Worm (Caenorhabditis elegans) whole organism, L4 larva: ENCODE data around the gene F31E8.5.

Source experiments
- T26A8.4 ChIP-seq: fragments of 200-800 bp; sonication (Bioruptor generic); IDR thresholded peaks from 2 replicates; pipeline ENCODE4 v1.3.6; 2022; ENCODE audit warnings: missing genetic modification characterization, missing compliant biosample characterization
- Y105C5A.15 ChIP-seq: fragments of 200-800 bp; sonication (Bioruptor generic); IDR thresholded peaks from 2 replicates; pipeline ENCODE4 v1.3.6; 2022; ENCODE audit warnings: missing genetic modification characterization, missing compliant biosample characterization
- aha-1 ChIP-seq: fragments of 150-350 bp; peaks from one replicate; lab custom pipeline; 2014; ENCODE audit warnings: missing biosample characterization, missing genetic modification characterization
- attf-4 ChIP-seq: sonication (generic microtip); optimal IDR thresholded peaks from 3 replicates; lab custom pipeline; 2017; ENCODE audit warnings: missing biosample characterization, missing genetic modification characterization
- ceh-20 ChIP-seq: fragments of 200-800 bp; sonication (Bioruptor generic); IDR thresholded peaks from 2 replicates; pipeline ENCODE4 v1.3.6; 2022; ENCODE audit warnings: missing genetic modification reagents, missing genetic modification characterization, missing compliant biosample characterization
- ceh-28 ChIP-seq: fragments of 150-350 bp; optimal IDR thresholded peaks from 2 replicates; lab custom pipeline; 2014; ENCODE audit warnings: missing biosample characterization, missing genetic modification reagents, missing genetic modification characterization
- ces-1 ChIP-seq: fragments of 150-350 bp; sonication (generic microtip); optimal IDR thresholded peaks from 4 replicates; lab custom pipeline; 2014; ENCODE audit warnings: missing biosample characterization, missing genetic modification reagents, missing genetic modification characterization
- ctbp-1 ChIP-seq: fragments of 200-800 bp; sonication (Bioruptor generic); IDR thresholded peaks from 2 replicates; pipeline ENCODE4 v1.3.6; 2022; ENCODE audit warnings: missing genetic modification reagents, missing genetic modification characterization, missing compliant biosample characterization
- dmd-6 ChIP-seq: fragments of 200-800 bp; sonication (Bioruptor generic); IDR thresholded peaks from 2 replicates; pipeline ENCODE4 v1.3.6; 2022; ENCODE audit warnings: missing genetic modification reagents, missing genetic modification characterization, missing compliant biosample characterization
- dmd-8 ChIP-seq: fragments of 200-800 bp; sonication (Bioruptor generic); IDR thresholded peaks from 2 replicates; pipeline ENCODE4 v1.3.6; 2022; ENCODE audit warnings: missing genetic modification characterization, missing compliant biosample characterization
- dpl-1 ChIP-seq: fragments of 150-350 bp; optimal IDR thresholded peaks from 2 replicates; lab custom pipeline; 2014; ENCODE audit warnings: missing biosample characterization, missing genetic modification reagents, missing genetic modification characterization
- dve-1 ChIP-seq: sonication (generic microtip); optimal IDR thresholded peaks from 2 replicates; lab custom pipeline; 2017; ENCODE audit warnings: antibody characterized with exemption, mild to moderate bottlenecking, missing genetic modification characterization, missing compliant biosample characterization; ENCODE audit not compliant: insufficient read depth
- egl-27 ChIP-seq: sonication (generic microtip); optimal IDR thresholded peaks from 3 replicates; lab custom pipeline; 2017; ENCODE audit warnings: missing biosample characterization, missing genetic modification reagents, missing genetic modification characterization
- fkh-10 ChIP-seq: fragments of 150-350 bp; optimal IDR thresholded peaks from 2 replicates; lab custom pipeline; 2014; ENCODE audit warnings: missing biosample characterization, missing genetic modification reagents, missing genetic modification characterization
- gei-8 ChIP-seq: fragments of 200-800 bp; sonication (Bioruptor generic); optimal IDR thresholded peaks from 2 replicates; lab custom pipeline; 2018; ENCODE audit warnings: mild to moderate bottlenecking, missing genetic modification characterization, missing compliant biosample characterization
- hif-1 ChIP-seq, 2 experiments: sonication (generic microtip); optimal IDR thresholded peaks; 2 replicates each; lab custom pipeline; 2016 to 2017; ENCODE audit warnings: missing compliant biosample characterization in 2 of 2, missing genetic modification characterization in 2 of 2, missing genetic modification reagents in 2 of 2, missing genotype in 2 of 2, mild to moderate bottlenecking in 1 of 2
- hlh-11 ChIP-seq: fragments of 200-800 bp; sonication (Bioruptor generic); optimal IDR thresholded peaks from 2 replicates; lab custom pipeline; 2018; ENCODE audit warnings: mild to moderate bottlenecking, missing genetic modification characterization, missing compliant biosample characterization
- hlh-30 ChIP-seq: sonication (generic microtip); optimal IDR thresholded peaks from 2 replicates; lab custom pipeline; 2017; ENCODE audit warnings: antibody characterized with exemption, mild to moderate bottlenecking, missing genetic modification characterization, missing compliant biosample characterization; ENCODE audit not compliant: insufficient read depth
- hmg-1.1 ChIP-seq: fragments of 200-800 bp; sonication (Bioruptor generic); IDR thresholded peaks from 2 replicates; pipeline ENCODE4 v1.3.6; 2022; ENCODE audit warnings: missing genetic modification reagents, missing genetic modification characterization, missing compliant biosample characterization
- lin-13 ChIP-seq: fragments of 150-350 bp; optimal IDR thresholded peaks from 2 replicates; lab custom pipeline; 2014; ENCODE audit warnings: missing biosample characterization, missing genetic modification reagents, missing genetic modification characterization
- lsy-2 ChIP-seq, 2 experiments: fragments of 150-350 bp in 1 of 2; sonication (generic microtip) in 1 of 2; optimal IDR thresholded peaks; 2 replicates each; lab custom pipeline; 2014 to 2017; ENCODE audit warnings: missing biosample characterization in 2 of 2, missing genetic modification characterization in 2 of 2
- madf-5 ChIP-seq, 2 experiments: fragments of 200-800 bp; sonication (Bioruptor generic); IDR thresholded peaks; 2 replicates each; pipeline ENCODE4 v1.3.6; 2022; ENCODE audit warnings: missing compliant biosample characterization in 2 of 2, missing genetic modification characterization in 2 of 2
- madf-9 ChIP-seq: fragments of 200-800 bp; sonication (Bioruptor generic); conservative IDR thresholded peaks from 2 replicates; pipeline ENCODE4 v1.3.6; 2022; ENCODE audit warnings: missing genetic modification reagents, missing genetic modification characterization, missing compliant biosample characterization
- mdl-1 ChIP-seq, 2 experiments: fragments of 150-350 bp in 1 of 2; sonication (generic microtip) in 1 of 2; optimal IDR thresholded peaks; 2 replicates each; lab custom pipeline; 2014 to 2017; ENCODE audit warnings: missing biosample characterization in 2 of 2, missing genetic modification characterization in 2 of 2
- mep-1 ChIP-seq: fragments of 150-350 bp; sonication (generic microtip); optimal IDR thresholded peaks from 3 replicates; lab custom pipeline; 2014; ENCODE audit warnings: missing biosample characterization, missing genetic modification characterization
- mes-2 ChIP-seq: sonication (generic microtip); optimal IDR thresholded peaks from 2 replicates; lab custom pipeline; 2016; ENCODE audit warnings: missing genotype, mild to moderate bottlenecking, missing genetic modification characterization, missing compliant biosample characterization; ENCODE audit not compliant: poor library complexity, severe bottlenecking
- nhr-11 ChIP-seq: fragments of 150-350 bp; optimal IDR thresholded peaks from 2 replicates; lab custom pipeline; 2014; ENCODE audit warnings: missing biosample characterization, missing genetic modification characterization
- nhr-28 ChIP-seq: fragments of 150-350 bp; optimal IDR thresholded peaks from 2 replicates; lab custom pipeline; 2014; ENCODE audit warnings: missing biosample characterization, missing genetic modification characterization
- nhr-48 ChIP-seq: sonication (generic microtip); optimal IDR thresholded peaks from 2 replicates; lab custom pipeline; 2016; ENCODE audit warnings: mild to moderate bottlenecking, missing genetic modification characterization, missing compliant biosample characterization
- nhr-6 ChIP-seq: fragments of 150-350 bp; optimal IDR thresholded peaks from 2 replicates; lab custom pipeline; 2014; ENCODE audit warnings: missing biosample characterization, missing genetic modification characterization
- pqm-1 ChIP-seq: sonication (generic microtip); optimal IDR thresholded peaks from 2 replicates; lab custom pipeline; 2017; ENCODE audit warnings: missing biosample characterization, missing genetic modification characterization
- saeg-2 ChIP-seq: fragments of 200-800 bp; sonication (Bioruptor generic); IDR thresholded peaks from 2 replicates; pipeline ENCODE4 v1.3.6; 2022; ENCODE audit warnings: missing genetic modification reagents, missing genetic modification characterization, missing compliant biosample characterization
- sdz-12 ChIP-seq: fragments of 200-800 bp; sonication (Bioruptor generic); optimal IDR thresholded peaks from 2 replicates; lab custom pipeline; 2018; ENCODE audit warnings: mild to moderate bottlenecking, missing genetic modification characterization, missing compliant biosample characterization
- set-16 ChIP-seq: fragments of 200-800 bp; sonication (Bioruptor generic); IDR thresholded peaks from 2 replicates; pipeline ENCODE4 v1.3.6; 2022; ENCODE audit warnings: missing genetic modification reagents, missing genetic modification characterization, missing compliant biosample characterization
- snpc-1.2 ChIP-seq: fragments of 200-800 bp; sonication (Bioruptor generic); IDR thresholded peaks from 2 replicates; pipeline ENCODE4 v1.3.6; 2022; ENCODE audit warnings: missing genetic modification reagents, missing genetic modification characterization, missing compliant biosample characterization
- tra-1 ChIP-seq: fragments of 200-800 bp; sonication (Bioruptor generic); IDR thresholded peaks from 2 replicates; pipeline ENCODE4 v1.3.6; 2022; ENCODE audit warnings: missing genetic modification reagents, missing genetic modification characterization, missing compliant biosample characterization
- unc-130 ChIP-seq: sonication (generic microtip); optimal IDR thresholded peaks from 2 replicates; lab custom pipeline; 2016; ENCODE audit warnings: missing genetic modification reagents, missing genetic modification characterization, missing compliant biosample characterization
- unc-62 ChIP-seq, 3 experiments: fragments of 150-350 bp in 1 of 3; sonication (generic microtip); optimal IDR thresholded peaks in 2 of 3; peaks in 1 of 3; 1 replicate in 1 of 3; 2 replicates in 2 of 3; lab custom pipeline; 2014 to 2017; ENCODE audit warnings: missing biosample characterization in 3 of 3, missing genetic modification characterization in 3 of 3, missing genetic modification reagents in 3 of 3, missing genotype in 1 of 3
- vab-7 ChIP-seq: fragments of 200-800 bp; sonication (Bioruptor generic); IDR thresholded peaks from 2 replicates; pipeline ENCODE4 v1.3.6; 2022; ENCODE audit warnings: missing genetic modification reagents, missing genetic modification characterization, missing compliant biosample characterization
- zag-1 ChIP-seq: fragments of 150-350 bp; optimal IDR thresholded peaks from 2 replicates; lab custom pipeline; 2014; ENCODE audit warnings: missing biosample characterization, missing genetic modification characterization
- zfp-3 ChIP-seq: fragments of 200-800 bp; sonication (Bioruptor generic); conservative IDR thresholded peaks from 2 replicates; pipeline ENCODE4 v1.3.6; 2022; ENCODE audit warnings: missing genetic modification reagents, missing genetic modification characterization, missing compliant biosample characterization
- ztf-7 ChIP-seq: fragments of 150-350 bp; optimal IDR thresholded peaks from 2 replicates; lab custom pipeline; 2014; ENCODE audit warnings: missing biosample characterization, missing genetic modification characterization

Gene F31E8.5

ce11 chrII:6838977-6839376, 31.9 kb upstream of the F31E8.5 start:
- TF ChIP-seq gei-8 (GFP tag; lab: Kevin White, UChicago) (no peak), aha-1 (tag; lab: Kevin White, UChicago) (peak; percentile 99), ces-1 (no peak), hif-1 (tag; optimal IDR thresholded peaks at IDR 0.05; lab: Kevin White, UChicago) (peak in 1 of 2 experiments; percentile 27), mep-1 (tag; lab: Kevin White, UChicago) (peak; percentile 41), ceh-20 (GFP tag; lab: Robert Waterston, UW) (0 out of 2 replicates have a peak, but pooled peaks have one; percentile 9), hlh-30 (peak; percentile 81), attf-4 (no peak), dmd-8 (no peak), vab-7 (GFP tag; lab: Robert Waterston, UW) (no peak), nhr-48 (tag; lab: Kevin White, UChicago) (no peak), unc-62 (GFP tag; optimal IDR thresholded peaks at IDR 0.05 in 1 of 2; lab: Kevin White, UChicago) (peak in 1 of 2 experiments; percentile 48), unc-62 (tag; optimal IDR thresholded peaks at IDR 0.05; lab: Kevin White, UChicago) (no peak), ctbp-1 (peak; percentile 63; the same call in 1 of the 2 replicates), T26A8.4 (0 out of 2 replicates have a peak, but pooled peaks have one; percentile 10), madf-9 (GFP tag; lab: Robert Waterston, UW) (0 out of 2 replicates have a peak, but pooled peaks have one; percentile 46), nhr-11 (peak; percentile 40), hlh-11 (peak; percentile 57), set-16 (GFP tag; lab: Robert Waterston, UW) (0 out of 2 replicates have a peak, but pooled peaks have one; percentile 3), saeg-2 (GFP tag; lab: Robert Waterston, UW) (no peak), sdz-12 (GFP tag; lab: Kevin White, UChicago) (no peak), lsy-2 (tag; optimal IDR thresholded peaks at IDR 0.05; lab: Kevin White, UChicago) (peak in 1 of 2 experiments; percentile 49), nhr-28 (tag; lab: Kevin White, UChicago) (peak; percentile 8), egl-27 (peak; percentile 71), mes-2 (tag; lab: Kevin White, UChicago) (peak; percentile 42), dmd-6 (peak; percentile 55), ztf-7 (tag; lab: Kevin White, UChicago) (peak; percentile 70), tra-1 (GFP tag; lab: Robert Waterston, UW) (0 out of 2 replicates have a peak, but pooled peaks have one; percentile 52), nhr-6 (tag; lab: Kevin White, UChicago) (no peak), Y105C5A.15 (GFP tag; lab: Robert Waterston, UW) (no peak), hmg-1.1 (GFP tag; lab: Robert Waterston, UW) (peak; percentile 27), dve-1 (tag; lab: Kevin White, UChicago) (peak; percentile 40)

ce11 chrII:6838270-6838878, 31.3 kb upstream of the F31E8.5 start:
- peak; percentile 13 for TF ChIP-seq hlh-30
- no peak for TF ChIP-seq madf-5 (GFP tag; IDR thresholded peaks at IDR 0.05; lab: Robert Waterston, UW)
- TF ChIP-seq pqm-1, result no peak
- no peak for TF ChIP-seq zfp-3 (GFP tag; lab: Robert Waterston, UW)
- no peak for TF ChIP-seq lin-13 (GFP tag; lab: Kevin White, UChicago)
- no peak for TF ChIP-seq snpc-1.2
- 0 out of 2 replicates have a peak, but pooled peaks have one; percentile 35 for TF ChIP-seq hmg-1.1 (GFP tag; lab: Robert Waterston, UW)
- TF ChIP-seq hlh-11, result peak; percentile 31
- TF ChIP-seq T26A8.4, result no peak
- peak; percentile 62 for TF ChIP-seq ctbp-1
- TF ChIP-seq ceh-20 (GFP tag; lab: Robert Waterston, UW), result peak; percentile 87
- peak in 1 of 2 experiments; percentile 51 for TF ChIP-seq mdl-1 (tag; optimal IDR thresholded peaks at IDR 0.05; lab: Kevin White, UChicago)
- TF ChIP-seq zag-1 (tag; lab: Kevin White, UChicago), result no peak
- no peak for TF ChIP-seq unc-130
- TF ChIP-seq ceh-28, result no peak
- TF ChIP-seq unc-62 (GFP tag; optimal IDR thresholded peaks at IDR 0.05 in 1 of 2; lab: Kevin White, UChicago), result peak in 1 of 2 experiments; percentile 99
- peak; percentile 27 for TF ChIP-seq unc-62 (tag; optimal IDR thresholded peaks at IDR 0.05; lab: Kevin White, UChicago)
- TF ChIP-seq mes-2 (tag; lab: Kevin White, UChicago), result peak; percentile 14
- no peak for TF ChIP-seq nhr-28 (tag; lab: Kevin White, UChicago)
- TF ChIP-seq dpl-1, result no peak
- no peak for TF ChIP-seq fkh-10 (GFP tag; lab: Kevin White, UChicago)
- TF ChIP-seq lsy-2 (tag; optimal IDR thresholded peaks at IDR 0.05; lab: Kevin White, UChicago), result peak in 1 of 2 experiments; percentile 37
